Fruit fly (Drosophila melanogaster) whole organism, pupa: ENCODE data around the gene Prosbeta6.

ENCODE experiments used
- CG10348 ChIP-seq: fragments of 200-800 bp; sonication (Bioruptor generic); IDR thresholded peaks from 2 replicates; pipeline ENCODE4 v1.3.6; 2022; ENCODE audit warnings: missing biosample characterization, missing genetic modification characterization
- CG14655 ChIP-seq: fragments of 200-800 bp; sonication (Bioruptor generic); optimal IDR thresholded peaks from 3 replicates; lab custom pipeline; 2017; ENCODE audit warnings: mild to moderate bottlenecking, missing biosample characterization, missing genetic modification reagents, missing genetic modification characterization
- CG15710 ChIP-seq: fragments of 200-800 bp; sonication (Bioruptor generic); optimal IDR thresholded peaks from 2 replicates; lab custom pipeline; 2018; ENCODE audit warnings: missing biosample characterization, mild to moderate bottlenecking, missing genetic modification characterization, moderate library complexity
- CG32121 ChIP-seq: fragments of 200-800 bp; sonication (Bioruptor generic); IDR thresholded peaks from 2 replicates; pipeline ENCODE4 v1.3.6; 2022; ENCODE audit warnings: missing biosample characterization, missing genetic modification characterization
- CG34367 ChIP-seq: fragments of 200-800 bp; sonication (Bioruptor generic); optimal IDR thresholded peaks from 2 replicates; lab custom pipeline; 2018; ENCODE audit warnings: missing biosample characterization, mild to moderate bottlenecking, missing genetic modification characterization
- CG8159 ChIP-seq: fragments of 200-800 bp; sonication (Bioruptor generic); optimal IDR thresholded peaks from 3 replicates; lab custom pipeline; 2018; ENCODE audit warnings: missing biosample characterization, mild to moderate bottlenecking, missing genetic modification characterization, moderate library complexity
- CG9948 ChIP-seq: fragments of 200-800 bp; sonication (Bioruptor generic); optimal IDR thresholded peaks from 2 replicates; lab custom pipeline; 2018; ENCODE audit warnings: missing biosample characterization, mild to moderate bottlenecking, missing genetic modification characterization, moderate library complexity
- D1 ChIP-seq: fragments of 200-800 bp; sonication (Bioruptor generic); optimal IDR thresholded peaks from 2 replicates; lab custom pipeline; 2018; ENCODE audit warnings: missing biosample characterization, mild to moderate bottlenecking, missing genetic modification characterization, moderate library complexity
- EcR ChIP-seq: fragments of 200-800 bp; sonication (Bioruptor generic); optimal IDR thresholded peaks from 3 replicates; lab custom pipeline; 2019; ENCODE audit warnings: missing biosample characterization, missing genetic modification characterization, mild to moderate bottlenecking, moderate library complexity, missing genetic modification reagents
- Ets98B ChIP-seq: fragments of 200-800 bp; sonication (Bioruptor generic); IDR thresholded peaks from 2 replicates; pipeline ENCODE4 v1.3.6; 2022; ENCODE audit warnings: missing biosample characterization, missing genetic modification characterization
- Pif1B ChIP-seq: fragments of 200-800 bp; sonication (Bioruptor generic); optimal IDR thresholded peaks from 3 replicates; lab custom pipeline; 2016; ENCODE audit warnings: missing biosample characterization, missing genetic modification characterization
- gl ChIP-seq: fragments of 200-800 bp; sonication (Bioruptor generic); optimal IDR thresholded peaks from 2 replicates; lab custom pipeline; 2018; ENCODE audit warnings: missing biosample characterization, mild to moderate bottlenecking, missing genetic modification characterization
- rn ChIP-seq: fragments of 200-800 bp; sonication (Bioruptor generic); IDR thresholded peaks from 2 replicates; pipeline ENCODE4 v1.3.6; 2022; ENCODE audit warnings: missing biosample characterization, missing genetic modification characterization

dm6 chr3L:16629793-16630192 lies 19.6 kb upstream of the Prosbeta6 start:
- TF ChIP-seq rn (GFP tag; lab: Robert Waterston, UW) (no peak), CG9948 (tag; lab: Kevin White, UChicago) (no peak), EcR (GFP tag; lab: Kevin White, UChicago) (no peak), gl (tag; lab: Kevin White, UChicago) (no peak), CG10348 (no peak), CG15710 (tag; lab: Kevin White, UChicago) (no peak), CG8159 (tag; lab: Kevin White, UChicago) (no peak), Ets98B (GFP tag; lab: Robert Waterston, UW) (no peak), CG34367 (tag; lab: Kevin White, UChicago) (no peak), D1 (no peak), CG32121 (GFP tag; lab: Robert Waterston, UW) (no peak), CG14655 (no peak), Pif1B (GFP tag; lab: Kevin White, UChicago) (no peak)
